Worm (Caenorhabditis elegans): Measurements from ENCODE around the gene oac-21.

ce11 chrIV:3902955-3903354 is 13.9 kb downstream of the oac-21 start, which contains the start of gene F56D6.6:
- no peak for TF ChIP-seq W03F9.2 (tag; optimal IDR thresholded peaks at IDR 0.05)
- TF ChIP-seq dao-5 (tag; optimal IDR thresholded peaks at IDR 0.05), result no peak
- no peak for TF ChIP-seq him-1 (tag; optimal IDR thresholded peaks at IDR 0.05)
